Fruit fly (Drosophila melanogaster) Kc167 (cell line): Measurements from ENCODE around the gene LysD.

Experiments
- Myc ChIP-seq: fragments of >200 bp; optimal IDR thresholded peaks from 2 replicates; lab custom pipeline; 2017; ENCODE audit warnings: missing external identifiers
- Sin3A ChIP-seq: fragments of >200 bp; optimal IDR thresholded peaks from 2 replicates; lab custom pipeline; 2018; ENCODE audit warnings: missing external identifiers
- h ChIP-seq: fragments of >200 bp; optimal IDR thresholded peaks from 3 replicates; lab custom pipeline; 2018; ENCODE audit warnings: missing external identifiers
- insv ChIP-seq: fragments of >200 bp; optimal IDR thresholded peaks from 3 replicates; lab custom pipeline; 2018; ENCODE audit warnings: missing external identifiers
- psq ChIP-seq: fragments of >200 bp; optimal IDR thresholded peaks from 2 replicates; lab custom pipeline; 2017; ENCODE audit warnings: missing external identifiers
- ttk ChIP-seq: sonication (Bioruptor generic); optimal IDR thresholded peaks from 2 replicates; lab custom pipeline; 2017; ENCODE audit warnings: missing external identifiers

The LysD gene

DNA sequence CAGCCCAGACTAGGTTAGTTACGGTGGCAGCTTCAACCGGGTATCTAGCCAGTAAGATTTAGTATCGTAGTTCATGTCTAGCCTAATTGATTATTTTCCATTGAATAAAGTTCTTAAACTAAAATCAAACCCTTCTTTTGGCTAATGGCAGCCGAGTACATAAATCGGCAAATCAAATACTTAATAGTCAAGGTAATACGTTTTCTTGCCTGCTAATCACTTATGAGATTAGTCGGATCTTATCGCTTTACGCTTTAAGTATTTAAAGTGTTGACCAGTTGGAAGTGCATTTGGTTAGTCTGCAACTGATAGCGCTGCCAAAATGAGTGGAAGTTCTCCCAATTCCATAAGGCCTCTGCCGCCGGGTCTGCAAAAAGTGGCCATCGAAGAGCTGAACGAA is 21.6 kb upstream of the LysD start, which contains the start of gene CG33965:
Gene CG33965 (plus strand): TSS at position 301 of the 400 bp plus-strand sequence.
- no peak for TF ChIP-seq psq
- no peak for TF ChIP-seq insv (lab: Kevin White, UChicago)
- TF ChIP-seq Sin3A = no peak
- no peak for TF ChIP-seq h (lab: Kevin White, UChicago)
- no peak for TF ChIP-seq Myc (lab: Kevin White, UChicago)
- TF ChIP-seq ttk = no peak

DNA sequence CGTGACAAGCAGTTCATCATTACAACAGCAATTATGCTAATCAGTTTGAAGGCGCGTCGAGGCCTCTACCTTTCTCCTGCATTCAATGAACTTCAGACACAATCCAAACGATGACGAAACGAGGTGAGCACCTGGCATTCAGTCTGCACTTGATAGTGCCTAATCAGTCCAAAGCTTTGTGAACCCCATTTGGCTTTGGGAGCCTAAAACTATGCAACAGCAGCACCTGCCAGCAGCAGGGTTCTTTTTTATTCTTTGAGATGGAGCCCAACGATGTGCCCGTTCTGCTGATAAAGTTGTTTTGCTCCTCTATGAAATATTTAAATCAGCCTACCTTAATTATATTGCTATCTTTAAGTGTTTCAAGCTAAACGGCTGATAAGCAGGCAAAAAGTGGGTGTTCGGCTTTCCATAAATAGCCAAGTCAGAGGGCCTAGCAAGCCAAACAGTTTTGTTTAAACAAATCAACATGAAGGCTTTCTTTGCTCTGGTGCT is 16.4 kb upstream of the LysD start, which contains the start of gene LysS:
Gene LysS (plus strand): TSS at position 445 of the 495 bp plus-strand sequence.
- TF ChIP-seq h (lab: Kevin White, UChicago) (no peak), Myc (lab: Kevin White, UChicago) (no peak), psq (no peak), ttk (no peak), Sin3A (no peak), insv (lab: Kevin White, UChicago) (no peak)

DNA sequence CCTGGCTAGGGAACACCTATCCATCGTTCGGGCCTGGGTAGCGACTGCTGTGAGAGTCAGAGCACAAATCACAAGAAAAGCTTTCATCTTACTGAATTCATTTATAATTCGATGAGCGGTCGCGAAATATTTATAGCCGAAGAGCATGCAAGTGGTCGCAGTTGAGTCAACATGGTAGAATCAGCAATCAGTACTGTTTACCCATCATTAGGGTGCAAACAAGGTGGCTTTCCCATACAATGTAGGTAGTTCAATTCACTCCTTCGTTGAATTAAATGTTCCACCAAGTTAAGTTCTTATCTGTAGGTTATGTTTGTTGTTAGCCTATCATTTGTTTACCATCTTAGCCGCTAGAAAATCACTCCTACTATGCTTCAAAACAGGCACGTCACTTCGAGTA is 7.6 kb upstream of the LysD start, which contains the start of gene LysP:
Gene LysP (minus strand): TSS at position 101 of the 400 bp plus-strand sequence.
- TF ChIP-seq psq (no peak), h (lab: Kevin White, UChicago) (no peak), insv (lab: Kevin White, UChicago) (no peak), ttk (no peak), Sin3A (no peak), Myc (lab: Kevin White, UChicago) (no peak)

DNA sequence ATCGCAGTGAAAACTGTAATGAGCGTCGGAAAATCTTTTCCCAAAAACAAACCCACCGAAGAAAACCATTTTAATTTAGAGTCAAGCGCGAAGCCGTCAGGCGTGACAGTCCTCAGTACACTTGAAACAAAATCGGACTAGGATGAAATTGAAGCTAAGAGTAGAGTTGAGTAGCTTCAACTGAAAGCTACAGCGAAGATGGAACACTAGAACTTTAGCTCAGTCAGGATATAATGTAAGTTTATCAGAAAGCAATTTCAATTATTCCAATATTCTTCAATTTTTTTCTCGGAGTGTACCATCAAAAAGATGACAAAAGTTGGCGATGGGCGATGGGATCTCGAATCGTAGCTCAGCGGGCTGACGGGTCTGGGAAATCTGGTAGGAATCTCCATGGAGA is 5.5 kb upstream of the LysD start:
- TF ChIP-seq h (lab: Kevin White, UChicago) = no peak
- no peak for TF ChIP-seq Myc (lab: Kevin White, UChicago)
- TF ChIP-seq ttk = no peak
- no peak for TF ChIP-seq Sin3A
- TF ChIP-seq psq = no peak
- TF ChIP-seq insv (lab: Kevin White, UChicago) = no peak

DNA sequence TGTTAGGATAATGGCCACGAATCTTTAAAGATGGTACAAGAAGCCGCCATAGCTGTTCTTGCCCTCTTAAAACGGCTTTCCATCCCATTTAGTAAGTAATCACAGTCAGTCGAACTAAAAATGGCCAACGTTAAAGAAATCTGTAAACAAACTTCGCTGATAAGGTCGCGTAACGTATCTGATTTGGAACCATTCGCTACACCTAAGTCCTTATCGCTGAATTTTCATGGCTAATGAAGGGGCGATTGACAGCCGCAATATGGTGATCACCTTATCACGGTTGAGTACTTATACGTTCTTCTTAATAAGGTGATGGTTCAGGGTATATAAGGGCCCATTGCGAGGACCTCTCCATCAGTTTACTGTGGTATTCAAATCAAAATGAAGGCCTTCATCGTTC is 1.6 kb upstream of the LysD start, which contains the start of gene LysE:
Gene LysE (plus strand): TSS at position 257 of the 400 bp plus-strand sequence.
- no peak for TF ChIP-seq psq
- TF ChIP-seq Myc (lab: Kevin White, UChicago) = no peak
- TF ChIP-seq insv (lab: Kevin White, UChicago) = no peak
- TF ChIP-seq Sin3A = no peak
- no peak for TF ChIP-seq ttk
- no peak for TF ChIP-seq h (lab: Kevin White, UChicago)

DNA sequence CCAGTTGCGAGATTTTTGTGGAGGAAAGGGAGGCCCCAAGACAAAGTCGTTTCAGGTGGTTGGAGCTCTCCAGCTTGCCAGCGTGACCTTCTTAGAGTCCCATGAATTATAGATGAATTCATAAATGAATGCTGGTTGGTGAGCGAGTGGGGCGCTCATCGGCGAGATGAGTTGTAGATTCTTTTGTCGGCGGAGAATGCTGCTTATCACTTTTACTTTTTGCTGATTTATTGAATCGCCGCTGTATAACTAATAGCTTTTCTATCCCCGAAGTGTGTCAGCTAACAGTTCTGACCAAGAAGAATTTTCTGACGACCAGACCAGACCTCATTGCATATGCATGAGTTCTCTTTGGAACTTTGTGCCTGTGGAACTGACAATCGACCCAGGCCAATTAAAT is 1.1 kb upstream of the LysD start:
- TF ChIP-seq Sin3A (no peak), Myc (lab: Kevin White, UChicago) (no peak), ttk (no peak), psq (no peak), insv (lab: Kevin White, UChicago) (no peak)

DNA sequence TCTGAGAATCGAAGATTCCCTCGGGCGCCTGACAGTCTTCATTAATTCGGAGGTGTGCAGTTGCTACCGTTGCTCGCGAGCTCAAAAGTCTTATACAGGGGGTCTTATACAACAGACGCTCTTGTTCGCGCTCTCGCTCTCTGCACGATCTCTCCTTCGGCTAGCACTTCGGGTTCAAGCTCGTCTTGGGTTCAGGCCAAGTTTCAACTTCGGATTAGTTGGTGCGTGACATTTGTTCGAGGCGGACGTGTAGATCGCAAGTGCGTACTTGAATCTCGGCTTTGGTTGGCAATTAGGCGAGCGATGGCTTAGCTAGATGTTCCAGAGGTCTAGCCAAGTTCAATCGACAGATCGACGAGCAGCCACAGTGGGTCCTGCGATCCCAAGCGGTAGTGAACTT is 2.8 kb downstream of the LysD start:
- TF ChIP-seq insv (lab: Kevin White, UChicago) = no peak
- TF ChIP-seq ttk = no peak
- TF ChIP-seq h (lab: Kevin White, UChicago) = no peak

DNA sequence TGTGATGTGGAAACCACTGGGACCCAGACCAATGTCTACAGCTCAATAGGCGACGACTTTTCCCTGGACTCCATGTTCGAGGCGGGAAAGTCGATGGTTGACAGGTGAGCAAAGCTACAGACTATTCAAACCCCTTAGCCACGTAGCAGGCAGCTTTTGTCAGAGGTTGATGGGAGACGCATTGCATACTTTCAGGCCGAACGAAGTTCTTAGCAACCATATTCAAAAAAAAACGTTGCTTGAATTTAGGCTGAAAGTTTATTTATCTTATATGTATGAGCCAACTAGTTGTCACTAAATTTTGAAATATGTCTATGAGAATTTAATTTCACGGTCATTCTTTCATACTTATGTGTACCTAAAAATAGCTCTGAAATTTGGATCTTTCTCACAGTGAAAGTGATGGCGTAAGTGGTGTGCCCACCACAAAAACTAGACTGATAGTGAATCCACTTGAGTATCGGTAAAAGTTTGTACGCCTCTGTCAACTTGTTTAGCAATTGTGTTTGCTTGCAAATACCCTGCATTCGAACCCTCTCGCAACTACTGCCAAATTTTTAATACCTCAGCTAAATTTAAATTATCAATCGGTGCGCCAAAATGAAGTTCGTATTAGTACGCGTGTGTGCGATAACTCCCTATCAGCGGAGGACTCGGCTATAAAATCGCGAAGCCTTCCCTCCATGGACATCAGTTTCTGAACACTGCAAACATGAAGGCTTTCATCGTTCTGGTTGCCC is 4.1 kb downstream of the LysD start, which contains the start of gene LysB:
Gene LysB (plus strand): TSS at position 690 of the 740 bp plus-strand sequence.
- TF ChIP-seq insv (lab: Kevin White, UChicago) = no peak
- no peak for TF ChIP-seq h (lab: Kevin White, UChicago)
- TF ChIP-seq Myc (lab: Kevin White, UChicago) = no peak
- TF ChIP-seq ttk = no peak
- no peak for TF ChIP-seq Sin3A
- no peak for TF ChIP-seq psq

DNA sequence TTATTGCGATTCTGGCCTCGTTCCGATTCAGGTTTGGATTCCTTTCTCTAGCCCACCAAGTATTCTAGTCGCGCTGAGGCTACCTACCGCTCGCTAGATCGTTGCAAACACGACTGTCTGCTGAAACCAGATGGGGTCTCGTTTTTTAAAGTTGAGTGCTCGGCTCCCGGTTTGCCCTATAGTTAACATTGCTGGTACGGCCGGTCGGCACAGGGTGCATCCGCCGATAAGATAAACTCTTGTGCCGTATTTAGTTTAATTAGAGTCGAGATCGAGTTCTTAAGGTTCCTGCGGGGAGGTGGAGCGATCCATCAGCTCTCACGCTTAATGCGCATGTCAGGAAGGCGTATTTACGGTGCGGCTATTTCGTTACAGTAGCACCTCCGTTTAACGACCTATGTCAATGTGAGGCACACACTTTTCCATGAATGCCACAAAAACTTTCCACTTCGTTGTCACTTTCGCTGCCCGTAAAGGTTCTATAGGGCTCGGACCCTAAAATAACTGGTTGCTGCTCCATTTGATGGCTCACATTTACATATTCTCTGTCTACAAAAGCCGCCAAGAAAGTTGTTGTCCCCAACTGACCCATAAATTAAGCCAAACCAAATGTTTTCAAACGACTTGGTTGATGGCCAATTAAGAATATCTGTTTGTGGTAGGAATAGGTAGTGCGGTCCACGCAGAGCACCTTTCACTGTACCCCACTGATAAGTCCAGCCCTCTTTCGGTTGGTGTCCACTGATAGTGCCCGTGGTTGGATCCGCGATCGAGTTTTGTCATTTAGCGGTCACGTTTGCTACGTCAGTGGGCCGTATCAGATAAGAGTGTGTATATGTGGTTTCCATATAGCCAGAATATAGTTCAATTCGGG is 6.1 kb downstream of the LysD start, which contains the start of gene CG9119:
Gene CG9119 (minus strand): TSS at position 122 of the 874 bp plus-strand sequence.
- no peak for TF ChIP-seq psq
- no peak for TF ChIP-seq insv (lab: Kevin White, UChicago)
- TF ChIP-seq Myc (lab: Kevin White, UChicago) = no peak
- no peak for TF ChIP-seq ttk
- no peak for TF ChIP-seq h (lab: Kevin White, UChicago)
- TF ChIP-seq Sin3A = no peak

DNA sequence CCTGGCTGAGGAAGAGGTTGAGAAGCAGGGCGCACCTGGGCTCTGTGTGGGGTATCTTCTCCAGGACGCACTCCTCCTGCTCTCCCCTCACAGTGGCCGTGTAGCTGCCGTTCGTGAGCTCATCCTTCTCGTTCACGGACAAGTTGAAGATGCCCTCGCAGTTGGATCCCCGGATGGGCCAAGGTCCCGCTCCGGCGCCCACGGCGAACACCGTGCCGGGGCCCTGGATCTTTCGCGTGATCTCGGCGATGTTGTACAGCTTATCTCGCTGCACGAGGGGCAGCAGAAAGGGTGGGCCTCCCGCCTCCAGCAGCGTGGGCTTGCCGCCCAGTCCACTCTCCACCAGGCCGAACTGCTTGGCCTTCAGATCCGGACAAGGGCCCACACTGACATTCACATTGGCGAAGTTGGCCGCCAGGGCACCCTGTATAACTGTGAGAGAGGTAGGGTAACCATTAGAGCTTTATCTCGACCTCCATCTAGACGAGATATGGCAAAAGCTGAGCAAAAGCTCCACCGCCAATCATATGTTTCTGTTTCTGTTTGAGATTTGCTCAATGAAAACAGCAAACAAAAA is 7.1 kb downstream of the LysD start:
- TF ChIP-seq ttk (no peak), psq (no peak), Sin3A (no peak), h (lab: Kevin White, UChicago) (no peak), Myc (lab: Kevin White, UChicago) (no peak), insv (lab: Kevin White, UChicago) (no peak)

DNA sequence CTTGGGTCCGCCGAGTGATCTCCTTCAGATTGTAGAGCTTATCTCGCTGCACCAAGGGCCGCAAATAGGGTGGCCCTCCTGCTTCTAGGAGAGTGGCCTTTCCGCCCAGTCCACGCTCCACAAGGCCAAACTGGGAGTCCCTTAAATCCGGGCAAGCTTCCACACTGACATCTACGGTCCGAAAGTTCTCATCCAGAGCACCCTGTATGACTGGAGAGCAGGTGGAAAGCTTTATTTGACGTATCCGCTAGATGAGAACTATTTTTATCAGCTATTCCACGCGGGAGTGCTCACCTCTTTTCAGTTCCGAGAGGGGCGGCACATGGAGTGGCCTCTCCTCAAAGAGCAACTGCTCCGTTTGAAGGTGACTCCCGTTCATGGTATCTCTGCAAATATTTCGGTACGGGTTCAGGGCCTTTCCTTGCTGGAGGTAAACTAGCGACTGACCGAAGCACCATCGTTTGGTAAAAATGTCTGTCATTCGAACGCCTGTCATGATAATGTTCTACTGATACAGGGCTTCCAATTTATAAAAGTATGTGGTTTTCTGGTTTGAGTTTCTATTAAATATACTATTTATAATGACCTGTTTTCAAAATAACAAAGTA is 8.3 kb downstream of the LysD start, which contains the start of gene meep:
Gene meep (minus strand): TSS at position 449 of the 608 bp plus-strand sequence.
- TF ChIP-seq Myc (lab: Kevin White, UChicago) (no peak), ttk (no peak), h (lab: Kevin White, UChicago) (no peak), insv (lab: Kevin White, UChicago) (no peak), psq (no peak), Sin3A (no peak)
